Worm (Caenorhabditis elegans) whole organism, young adult: ENCODE data around the gene E02C12.19.

Experiments used
- B0019.2 ChIP-seq: fragments of 200-800 bp; sonication (Bioruptor generic); conservative IDR thresholded peaks from 2 replicates; pipeline ENCODE4 v1.3.6; 2022; ENCODE audit warnings: missing genetic modification reagents, missing genetic modification characterization, missing compliant biosample characterization
- B0261.1 ChIP-seq: sonication (generic microtip); optimal IDR thresholded peaks from 2 replicates; lab custom pipeline; 2016; ENCODE audit warnings: mild to moderate bottlenecking, missing genetic modification characterization, moderate library complexity, missing compliant biosample characterization
- D2030.7 ChIP-seq: fragments of 200-800 bp; sonication (Bioruptor generic); IDR thresholded peaks from 2 replicates; pipeline ENCODE4 v1.3.6; 2022; ENCODE audit warnings: missing genetic modification reagents, missing genetic modification characterization, missing compliant biosample characterization
- F10E7.11 ChIP-seq: sonication (generic microtip); optimal IDR thresholded peaks from 2 replicates; lab custom pipeline; 2017; ENCODE audit warnings: mild to moderate bottlenecking, missing genetic modification characterization, moderate library complexity, missing compliant biosample characterization
- F23B12.7 ChIP-seq: sonication (generic microtip); optimal IDR thresholded peaks from 2 replicates; lab custom pipeline; 2017; ENCODE audit warnings: missing genetic modification characterization, mild to moderate bottlenecking, missing compliant biosample characterization, antibody characterized with exemption, moderate library complexity; ENCODE audit not compliant: insufficient read depth
- F33H1.4 ChIP-seq: fragments of 200-800 bp; sonication (Bioruptor generic); IDR thresholded peaks from 2 replicates; pipeline ENCODE4 v1.3.6; 2022; ENCODE audit warnings: missing genetic modification reagents, missing genetic modification characterization, missing compliant biosample characterization
- F37B4.10 ChIP-seq: fragments of 200-800 bp; sonication (Bioruptor generic); IDR thresholded peaks from 2 replicates; pipeline ENCODE4 v1.3.6; 2022; ENCODE audit warnings: missing genetic modification characterization, missing compliant biosample characterization
- F55B11.4 ChIP-seq: sonication (generic microtip); optimal IDR thresholded peaks from 2 replicates; lab custom pipeline; 2016; ENCODE audit warnings: missing compliant biosample characterization, missing genetic modification characterization, borderline replicate concordance; ENCODE audit not compliant: insufficient read depth
- T07F8.4 ChIP-seq: sonication (generic microtip); optimal IDR thresholded peaks from 2 replicates; lab custom pipeline; 2016; ENCODE audit warnings: mild to moderate bottlenecking, missing genetic modification characterization, moderate library complexity, missing compliant biosample characterization
- Y79H2A.3 ChIP-seq: fragments of 200-800 bp; sonication (Bioruptor generic); conservative IDR thresholded peaks from 2 replicates; pipeline ENCODE4 v1.3.6; 2022; ENCODE audit warnings: missing genetic modification reagents, missing genetic modification characterization, missing compliant biosample characterization
- ZK185.1 ChIP-seq: sonication (generic microtip); optimal IDR thresholded peaks from 2 replicates; lab custom pipeline; 2016; ENCODE audit warnings: mild to moderate bottlenecking, missing genetic modification characterization, missing compliant biosample characterization; ENCODE audit not compliant: poor library complexity, severe bottlenecking
- athp-1 ChIP-seq: sonication (generic microtip); optimal IDR thresholded peaks from 2 replicates; lab custom pipeline; 2017; ENCODE audit warnings: mild to moderate bottlenecking, missing genetic modification characterization, missing compliant biosample characterization
- attf-6 ChIP-seq: fragments of 200-800 bp; sonication (Bioruptor generic); IDR thresholded peaks from 2 replicates; pipeline ENCODE4 v1.3.6; 2022; ENCODE audit warnings: missing genetic modification reagents, missing genetic modification characterization, missing compliant biosample characterization
- bed-1 ChIP-seq: fragments of 200-800 bp; sonication (Bioruptor generic); IDR thresholded peaks from 2 replicates; pipeline ENCODE4 v1.3.6; 2022; ENCODE audit warnings: missing genetic modification reagents, missing genetic modification characterization, missing compliant biosample characterization
- bed-2 ChIP-seq: fragments of 200-800 bp; sonication (Bioruptor generic); IDR thresholded peaks from 2 replicates; pipeline ENCODE4 v1.3.6; 2022; ENCODE audit warnings: missing genetic modification reagents, missing genetic modification characterization, missing compliant biosample characterization
- ccch-3 ChIP-seq: fragments of 200-800 bp; sonication (Bioruptor generic); optimal IDR thresholded peaks from 2 replicates; lab custom pipeline; 2018; ENCODE audit warnings: mild to moderate bottlenecking, missing genetic modification characterization, missing compliant biosample characterization
- cebp-2 ChIP-seq: fragments of 200-800 bp; sonication (Bioruptor generic); IDR thresholded peaks from 2 replicates; pipeline ENCODE4 v1.3.6; 2022; ENCODE audit warnings: missing genetic modification characterization, missing compliant biosample characterization
- ceh-100 ChIP-seq: fragments of 200-800 bp; sonication (Bioruptor generic); IDR thresholded peaks from 2 replicates; pipeline ENCODE4 v1.3.6; 2022; ENCODE audit warnings: missing genetic modification reagents, missing genetic modification characterization, missing compliant biosample characterization
- chd-7 ChIP-seq: sonication (generic microtip); optimal IDR thresholded peaks from 2 replicates; lab custom pipeline; 2016; ENCODE audit warnings: mild to moderate bottlenecking, missing genetic modification characterization, moderate library complexity, missing compliant biosample characterization
- dox-1 ChIP-seq: fragments of 200-800 bp; sonication (Bioruptor generic); IDR thresholded peaks from 2 replicates; pipeline ENCODE4 v1.3.6; 2022; ENCODE audit warnings: missing genetic modification reagents, missing genetic modification characterization, missing compliant biosample characterization
- dpl-1 ChIP-seq: fragments of 150-350 bp; optimal IDR thresholded peaks from 2 replicates; lab custom pipeline; 2014; ENCODE audit warnings: missing biosample characterization, missing genetic modification reagents, missing genetic modification characterization
- efl-1 ChIP-seq: fragments of 150-350 bp; optimal IDR thresholded peaks from 2 replicates; lab custom pipeline; 2014; ENCODE audit warnings: missing biosample characterization, missing genetic modification reagents, missing genetic modification characterization
- ets-4 ChIP-seq: fragments of 200-800 bp; sonication (Bioruptor generic); optimal IDR thresholded peaks from 2 replicates; lab custom pipeline; 2018; ENCODE audit warnings: mild to moderate bottlenecking, missing genetic modification characterization, missing compliant biosample characterization
- gei-17 ChIP-seq: fragments of 200-800 bp; sonication (Bioruptor generic); optimal IDR thresholded peaks from 2 replicates; lab custom pipeline; 2018; ENCODE audit warnings: mild to moderate bottlenecking, missing genetic modification characterization, missing compliant biosample characterization
- hlh-12 ChIP-seq: sonication (generic microtip); optimal IDR thresholded peaks from 2 replicates; lab custom pipeline; 2016; ENCODE audit warnings: missing genetic modification characterization, missing compliant biosample characterization
- hmg-20 ChIP-seq: fragments of 200-800 bp; sonication (Bioruptor generic); IDR thresholded peaks from 2 replicates; pipeline ENCODE4 v1.3.6; 2022; ENCODE audit warnings: missing genetic modification reagents, missing genetic modification characterization, missing compliant biosample characterization
- hsf-1 ChIP-seq: fragments of 200-800 bp; sonication (Bioruptor generic); IDR thresholded peaks from 2 replicates; pipeline ENCODE4 v1.3.6; 2022; ENCODE audit warnings: missing genetic modification reagents, missing genetic modification characterization, missing compliant biosample characterization
- lag-1 ChIP-seq: fragments of 200-800 bp; sonication (Bioruptor generic); IDR thresholded peaks from 2 replicates; pipeline ENCODE4 v1.3.6; 2022; ENCODE audit warnings: missing genetic modification reagents, missing genetic modification characterization, missing compliant biosample characterization
- lin-54 ChIP-seq: fragments of 200-800 bp; sonication (Bioruptor generic); optimal IDR thresholded peaks from 2 replicates; lab custom pipeline; 2018; ENCODE audit warnings: mild to moderate bottlenecking, missing genetic modification characterization, missing compliant biosample characterization
- lir-1 ChIP-seq: fragments of 200-800 bp; sonication (Bioruptor generic); conservative IDR thresholded peaks from 2 replicates; pipeline ENCODE4 v1.3.6; 2022; ENCODE audit warnings: missing genetic modification reagents, missing genetic modification characterization, missing compliant biosample characterization
- lsl-1 ChIP-seq: fragments of 200-800 bp; sonication (Bioruptor generic); optimal IDR thresholded peaks from 2 replicates; lab custom pipeline; 2018; ENCODE audit warnings: mild to moderate bottlenecking, missing genetic modification characterization, moderate library complexity, missing compliant biosample characterization
- madf-10 ChIP-seq: sonication (generic microtip); optimal IDR thresholded peaks from 2 replicates; lab custom pipeline; 2016; ENCODE audit warnings: mild to moderate bottlenecking, missing genetic modification characterization, missing compliant biosample characterization
- madf-6 ChIP-seq: fragments of 200-800 bp; sonication (Bioruptor generic); IDR thresholded peaks from 2 replicates; pipeline ENCODE4 v1.3.6; 2022; ENCODE audit warnings: missing genetic modification reagents, missing genetic modification characterization, missing compliant biosample characterization
- mxl-1 ChIP-seq: sonication (generic microtip); optimal IDR thresholded peaks from 2 replicates; lab custom pipeline; 2016; ENCODE audit warnings: missing genetic modification characterization, missing compliant biosample characterization
- nfyb-1 ChIP-seq: fragments of 200-800 bp; sonication (Bioruptor generic); IDR thresholded peaks from 2 replicates; pipeline ENCODE4 v1.3.6; 2022; ENCODE audit warnings: missing genetic modification reagents, missing genetic modification characterization, missing compliant biosample characterization
- pbrm-1 ChIP-seq: fragments of 200-800 bp; sonication (Bioruptor generic); IDR thresholded peaks from 2 replicates; pipeline ENCODE4 v1.3.6; 2022; ENCODE audit warnings: missing genetic modification reagents, missing genetic modification characterization, missing compliant biosample characterization
- rcor-1 ChIP-seq: fragments of 200-800 bp; sonication (Bioruptor generic); IDR thresholded peaks from 2 replicates; pipeline ENCODE4 v1.3.6; 2022; ENCODE audit warnings: missing genetic modification reagents, missing genetic modification characterization, missing compliant biosample characterization
- snpc-1.1 ChIP-seq: sonication (generic microtip); optimal IDR thresholded peaks from 2 replicates; lab custom pipeline; 2017; ENCODE audit warnings: missing genetic modification characterization, mild to moderate bottlenecking, missing compliant biosample characterization, antibody characterized with exemption, moderate library complexity, missing genotype, missing genetic modification reagents; ENCODE audit not compliant: insufficient read depth
- tlf-1 ChIP-seq: fragments of 200-800 bp; sonication (Bioruptor generic); optimal IDR thresholded peaks from 2 replicates; lab custom pipeline; 2018; ENCODE audit warnings: mild to moderate bottlenecking, missing genetic modification characterization, missing compliant biosample characterization
- unc-130 ChIP-seq: sonication (generic microtip); optimal IDR thresholded peaks from 2 replicates; lab custom pipeline; 2016; ENCODE audit warnings: missing genetic modification reagents, missing genetic modification characterization, missing compliant biosample characterization
- unc-62 ChIP-seq: fragments of 150-350 bp; optimal IDR thresholded peaks from 2 replicates; lab custom pipeline; 2014; ENCODE audit warnings: missing biosample characterization, missing genetic modification reagents, missing genetic modification characterization
- xnd-1 ChIP-seq: sonication (generic microtip); optimal IDR thresholded peaks from 2 replicates; lab custom pipeline; 2016; ENCODE audit warnings: missing genotype, missing genetic modification reagents, missing genetic modification characterization, missing compliant biosample characterization
- ztf-18 ChIP-seq: sonication (generic microtip); optimal IDR thresholded peaks from 2 replicates; lab custom pipeline; 2016; ENCODE audit warnings: missing genotype, mild to moderate bottlenecking, missing genetic modification characterization, missing compliant biosample characterization
- ztf-25 ChIP-seq: fragments of 200-800 bp; sonication (Bioruptor generic); IDR thresholded peaks from 2 replicates; pipeline ENCODE4 v1.3.6; 2022; ENCODE audit warnings: missing genetic modification reagents, missing genetic modification characterization, missing compliant biosample characterization

E02C12.19 gene

ce11 chrV:9384359-9384758, 8.0 kb upstream of the E02C12.19 start (continued):
- TF ChIP-seq hsf-1 (0 out of 2 replicates have a peak, but pooled peaks have one; percentile 59), lir-1 (no peak), D2030.7 (GFP tag; lab: Robert Waterston, UW) (peak; percentile 27; the same call in 1 of the 2 replicates), dox-1 (GFP tag; lab: Robert Waterston, UW) (no peak), madf-6 (GFP tag; lab: Robert Waterston, UW) (peak; percentile 76), attf-6 (GFP tag; lab: Robert Waterston, UW) (no peak), lag-1 (GFP tag; lab: Robert Waterston, UW) (no peak), unc-130 (GFP tag; lab: Kevin White, UChicago) (no peak), F37B4.10 (GFP tag; lab: Robert Waterston, UW) (no peak), unc-62 (GFP tag; lab: Kevin White, UChicago) (no peak), chd-7 (no peak), F55B11.4 (tag; lab: Kevin White, UChicago) (no peak), tlf-1 (GFP tag; lab: Kevin White, UChicago) (no peak), mxl-1 (tag; lab: Kevin White, UChicago) (no peak), ets-4 (GFP tag; lab: Kevin White, UChicago) (no peak), bed-1 (no peak), lsl-1 (GFP tag; lab: Kevin White, UChicago) (peak; percentile 60), gei-17 (GFP tag; lab: Kevin White, UChicago) (no peak), ztf-25 (no peak), B0019.2 (GFP tag; lab: Robert Waterston, UW) (no peak), dpl-1 (GFP tag; lab: Kevin White, UChicago) (peak; percentile 25), ceh-100 (GFP tag; lab: Robert Waterston, UW) (no peak), F23B12.7 (tag; lab: Kevin White, UChicago) (no peak), rcor-1 (GFP tag; lab: Robert Waterston, UW) (no peak), T07F8.4 (tag; lab: Kevin White, UChicago) (no peak), hlh-12 (tag; lab: Kevin White, UChicago) (no peak), lin-54 (GFP tag; lab: Kevin White, UChicago) (no peak), pbrm-1 (GFP tag; lab: Robert Waterston, UW) (no peak), efl-1 (peak; percentile 79), B0261.1 (no peak), cebp-2 (GFP tag; lab: Robert Waterston, UW) (no peak), F10E7.11 (tag; lab: Kevin White, UChicago) (no peak), xnd-1 (peak; percentile 55), athp-1 (tag; lab: Kevin White, UChicago) (no peak), bed-2 (GFP tag; lab: Robert Waterston, UW) (no peak), Y79H2A.3 (GFP tag; lab: Robert Waterston, UW) (no peak), nfyb-1 (GFP tag; lab: Robert Waterston, UW) (no peak), madf-10 (tag; lab: Kevin White, UChicago) (no peak), F33H1.4 (GFP tag; lab: Robert Waterston, UW) (peak; percentile 77), ZK185.1 (tag; lab: Kevin White, UChicago) (no peak), ztf-18 (tag; lab: Kevin White, UChicago) (peak; percentile 50), ccch-3 (no peak), hmg-20 (GFP tag; lab: Robert Waterston, UW) (no peak), snpc-1.1 (tag; lab: Kevin White, UChicago) (no peak)
